Fruit fly (Drosophila melanogaster) whole organism: ENCODE results near the gene Mst98Cb.

ENCODE experiments used
- CG8478 ChIP-seq: fragments of >200 bp; optimal IDR thresholded peaks from 2 replicates; lab custom pipeline; 2018; ENCODE audit warnings: inconsistent platforms
- Dll ChIP-seq: fragments of >200 bp; optimal IDR thresholded peaks from 2 replicates; lab custom pipeline; 2017
- EcR ChIP-seq, 2 experiments: fragments of >200 bp; optimal IDR thresholded peaks; 2 replicates each; lab custom pipeline; 2017; ENCODE audit warnings: missing biosample characterization in 2 of 2, missing genetic modification characterization in 2 of 2, missing genetic modification reagents in 2 of 2
- pan ChIP-seq: fragments of >200 bp; optimal IDR thresholded peaks from 2 replicates; lab custom pipeline; 2017
- usp ChIP-seq: fragments of >200 bp; optimal IDR thresholded peaks from 2 replicates; lab custom pipeline; 2017; ENCODE audit warnings: missing biosample characterization, missing genetic modification characterization, mixed read lengths

dm6 chr3R:28297513-28297912, 4.9 kb downstream of the Mst98Cb start:
- TF ChIP-seq pan (lab: Kevin White, UChicago) = no peak
- TF ChIP-seq Dll (lab: Kevin White, UChicago) = no peak
- no peak for TF ChIP-seq EcR (GFP tag; optimal IDR thresholded peaks at IDR 0.05; lab: Kevin White, UChicago)
- no peak for TF ChIP-seq usp (GFP tag; lab: Kevin White, UChicago)
- no peak for TF ChIP-seq CG8478 (lab: Kevin White, UChicago)
